Worm (Caenorhabditis elegans) whole organism, midembryonic: ENCODE measurements around the gene fbxa-220.

Experiments used
- T22C8.4 ChIP-seq: fragments of 200-800 bp; sonication (Bioruptor generic); IDR thresholded peaks from 2 replicates; pipeline ENCODE4 v1.3.6; 2022; ENCODE audit warnings: missing genetic modification characterization, missing compliant biosample characterization
- cog-1 ChIP-seq: sonication (generic microtip); optimal IDR thresholded peaks from 2 replicates; lab custom pipeline; 2016; ENCODE audit warnings: missing genetic modification characterization, missing compliant biosample characterization
- flt-1 ChIP-seq: fragments of 200-800 bp; sonication (Bioruptor generic); IDR thresholded peaks from 2 replicates; pipeline ENCODE4 v1.3.6; 2022; ENCODE audit warnings: missing genetic modification characterization, missing compliant biosample characterization
- klf-2 ChIP-seq: fragments of 200-800 bp; sonication (Bioruptor generic); conservative IDR thresholded peaks from 2 replicates; pipeline ENCODE4 v1.3.6; 2022; ENCODE audit warnings: missing genetic modification reagents, missing genetic modification characterization, missing compliant biosample characterization
- med-1 ChIP-seq: sonication (generic microtip); optimal IDR thresholded peaks from 2 replicates; lab custom pipeline; 2017; ENCODE audit warnings: missing genetic modification characterization, mild to moderate bottlenecking, missing compliant biosample characterization, antibody characterized with exemption, missing genetic modification reagents; ENCODE audit not compliant: insufficient read depth
- ref-1 ChIP-seq: fragments of 200-800 bp; sonication (Bioruptor generic); conservative IDR thresholded peaks from 2 replicates; pipeline ENCODE4 v1.3.6; 2022; ENCODE audit warnings: missing genetic modification reagents, missing genetic modification characterization, missing compliant biosample characterization
- tab-1 ChIP-seq: fragments of 200-800 bp; sonication (Bioruptor generic); IDR thresholded peaks from 2 replicates; pipeline ENCODE4 v1.3.6; 2022; ENCODE audit warnings: missing genetic modification characterization, missing compliant biosample characterization
- ztf-29 ChIP-seq: fragments of 200-800 bp; sonication (Bioruptor generic); IDR thresholded peaks from 2 replicates; pipeline ENCODE4 v1.3.6; 2022; ENCODE audit warnings: missing genetic modification reagents, missing genetic modification characterization, missing compliant biosample characterization

ce11 chrIII:11462332-11462731, 21.7 kb downstream of the fbxa-220 start:
- TF ChIP-seq med-1 (no peak), ref-1 (GFP tag; lab: Robert Waterston, UW) (no peak), flt-1 (GFP tag; lab: Robert Waterston, UW) (no peak), tab-1 (GFP tag; lab: Robert Waterston, UW) (no peak), ztf-29 (GFP tag; lab: Robert Waterston, UW) (no peak), cog-1 (no peak), klf-2 (no peak), T22C8.4 (GFP tag; lab: Robert Waterston, UW) (no peak)
